Fruit fly (Drosophila melanogaster) whole organism, embryonic: ENCODE measurements around the gene CG32137.

Experiments used
- CG10147 ChIP-seq: fragments of 200-800 bp; sonication (Bioruptor generic); optimal IDR thresholded peaks from 2 replicates; lab custom pipeline; 2019; ENCODE audit warnings: missing biosample characterization, mild to moderate bottlenecking, missing genetic modification characterization, moderate library complexity
- CG10209 ChIP-seq: fragments of 200-800 bp; sonication (Bioruptor generic); optimal IDR thresholded peaks from 3 replicates; lab custom pipeline; 2017; ENCODE audit warnings: missing biosample characterization, mild to moderate bottlenecking, missing genetic modification characterization, missing genetic modification reagents
- CG10565 ChIP-seq: fragments of 200-800 bp; sonication (Bioruptor generic); optimal IDR thresholded peaks from 3 replicates; lab custom pipeline; 2016; ENCODE audit warnings: missing biosample characterization, mild to moderate bottlenecking, missing genetic modification characterization
- CG10979 ChIP-seq: fragments of 200-800 bp; sonication (Bioruptor generic); optimal IDR thresholded peaks from 2 replicates; lab custom pipeline; 2018; ENCODE audit warnings: missing biosample characterization, mild to moderate bottlenecking, missing genetic modification characterization, moderate library complexity
- CG11093 ChIP-seq: fragments of 200-800 bp; sonication (Bioruptor generic); IDR thresholded peaks from 3 replicates; pipeline ENCODE4 v1.3.6; 2022; ENCODE audit warnings: missing biosample characterization, missing genetic modification characterization
- CG11247 ChIP-seq: fragments of 200-800 bp; sonication (Bioruptor generic); IDR thresholded peaks from 2 replicates; pipeline ENCODE4 v1.3.6; 2022; ENCODE audit warnings: missing biosample characterization, missing genetic modification characterization
- CG12744 ChIP-seq: fragments of 200-800 bp; sonication (Bioruptor generic); optimal IDR thresholded peaks from 2 replicates; lab custom pipeline; 2016; ENCODE audit warnings: missing biosample characterization, missing genetic modification characterization
- CG17186 ChIP-seq: fragments of 200-800 bp; sonication (Bioruptor generic); optimal IDR thresholded peaks from 3 replicates; lab custom pipeline; 2017; ENCODE audit warnings: missing biosample characterization, missing genetic modification reagents, missing genetic modification characterization
- CG2199 ChIP-seq: fragments of 200-800 bp; sonication (Bioruptor generic); IDR thresholded peaks from 3 replicates; pipeline ENCODE4 v1.3.6; 2022; ENCODE audit warnings: missing biosample characterization, missing genetic modification characterization
- CG2712 ChIP-seq: fragments of 200-800 bp; optimal IDR thresholded peaks from 3 replicates; lab custom pipeline; 2019; ENCODE audit warnings: missing biosample characterization, mild to moderate bottlenecking, missing genetic modification characterization, moderate library complexity
- CG2875 ChIP-seq: fragments of 200-800 bp; sonication (Bioruptor generic); optimal IDR thresholded peaks from 2 replicates; lab custom pipeline; 2017; ENCODE audit warnings: missing biosample characterization, mild to moderate bottlenecking, missing genetic modification characterization, missing genetic modification reagents
- CG31441 ChIP-seq: fragments of 200-800 bp; sonication (Bioruptor generic); IDR thresholded peaks from 2 replicates; pipeline ENCODE4 v1.3.6; 2022; ENCODE audit warnings: missing biosample characterization, missing genetic modification characterization
- CG34422 ChIP-seq: fragments of 200-800 bp; sonication (Bioruptor generic); IDR thresholded peaks from 3 replicates; pipeline ENCODE4 v1.3.6; 2022; ENCODE audit warnings: missing biosample characterization, missing genetic modification characterization
- CG42726 ChIP-seq: fragments of 200-800 bp; sonication (Bioruptor generic); IDR thresholded peaks from 2 replicates; pipeline ENCODE4 v1.3.6; 2022; ENCODE audit warnings: missing biosample characterization, missing genetic modification characterization; ENCODE audit not compliant: partially characterized antibody
- CG4282 ChIP-seq: fragments of 200-800 bp; sonication (Bioruptor generic); optimal IDR thresholded peaks from 2 replicates; lab custom pipeline; 2016; ENCODE audit warnings: missing biosample characterization, missing genetic modification characterization
- CG4360 ChIP-seq: fragments of 200-800 bp; sonication (Bioruptor generic); IDR thresholded peaks from 2 replicates; pipeline ENCODE4 v1.3.6; 2022; ENCODE audit warnings: missing biosample characterization, missing genetic modification characterization
- CG7357 ChIP-seq: fragments of 200-800 bp; sonication (Bioruptor generic); IDR thresholded peaks from 3 replicates; pipeline ENCODE4 v1.3.6; 2022; ENCODE audit warnings: missing biosample characterization, missing genetic modification characterization
- CG7786 ChIP-seq: fragments of 200-800 bp; sonication (Bioruptor generic); optimal IDR thresholded peaks from 2 replicates; lab custom pipeline; 2016; ENCODE audit warnings: missing biosample characterization, missing genetic modification characterization
- CG8388 ChIP-seq: fragments of 200-800 bp; sonication (Bioruptor generic); optimal IDR thresholded peaks from 2 replicates; lab custom pipeline; 2019; ENCODE audit warnings: missing biosample characterization, mild to moderate bottlenecking, missing genetic modification characterization, moderate library complexity
- CG9797 ChIP-seq: fragments of 200-800 bp; sonication (Bioruptor generic); optimal IDR thresholded peaks from 3 replicates; lab custom pipeline; 2018; ENCODE audit warnings: missing biosample characterization, mild to moderate bottlenecking, missing genetic modification characterization
- CG9876 ChIP-seq: fragments of 200-800 bp; sonication (Bioruptor generic); optimal IDR thresholded peaks from 2 replicates; lab custom pipeline; 2016; ENCODE audit warnings: missing biosample characterization, missing genetic modification characterization
- CkIIα-i1 ChIP-seq: fragments of 200-800 bp; sonication (Bioruptor generic); IDR thresholded peaks from 2 replicates; pipeline ENCODE4 v1.3.6; 2022; ENCODE audit warnings: missing biosample characterization, missing genetic modification characterization
- D19A ChIP-seq: fragments of 200-800 bp; optimal IDR thresholded peaks from 3 replicates; lab custom pipeline; 2019; ENCODE audit warnings: missing biosample characterization, mild to moderate bottlenecking, missing genetic modification characterization, moderate library complexity
- Dbx ChIP-seq: fragments of 200-800 bp; sonication (Bioruptor generic); IDR thresholded peaks from 3 replicates; pipeline ENCODE4 v1.3.6; 2022; ENCODE audit warnings: missing biosample characterization, missing genetic modification characterization
- Deaf1 ChIP-seq: fragments of 200-800 bp; optimal IDR thresholded peaks from 3 replicates; lab custom pipeline; 2019; ENCODE audit warnings: missing biosample characterization, mild to moderate bottlenecking, missing genetic modification characterization, moderate library complexity
- Dip2 ChIP-seq: fragments of 200-800 bp; sonication (Bioruptor generic); IDR thresholded peaks from 2 replicates; pipeline ENCODE4 v1.3.6; 2022; ENCODE audit warnings: missing biosample characterization, missing genetic modification characterization
- HLH4C ChIP-seq: fragments of 200-800 bp; sonication (Bioruptor generic); IDR thresholded peaks from 3 replicates; pipeline ENCODE4 v1.3.6; 2022; ENCODE audit warnings: missing biosample characterization, missing genetic modification characterization; ENCODE audit not compliant: partially characterized antibody
- Hey ChIP-seq: fragments of 200-800 bp; sonication (Bioruptor generic); optimal IDR thresholded peaks from 3 replicates; lab custom pipeline; 2018; ENCODE audit warnings: missing biosample characterization, mild to moderate bottlenecking, missing genetic modification characterization
- HmgD ChIP-seq: fragments of 200-800 bp; sonication (Bioruptor generic); optimal IDR thresholded peaks from 3 replicates; lab custom pipeline; 2016; ENCODE audit warnings: missing biosample characterization, missing genetic modification characterization
- Hmr ChIP-seq: fragments of 200-800 bp; sonication (Bioruptor generic); optimal IDR thresholded peaks from 3 replicates; lab custom pipeline; 2017; ENCODE audit warnings: mild to moderate bottlenecking, missing biosample characterization, missing genetic modification reagents, missing genetic modification characterization
- Hmx ChIP-seq: fragments of 200-800 bp; sonication (Bioruptor generic); optimal IDR thresholded peaks from 2 replicates; lab custom pipeline; 2016; ENCODE audit warnings: missing biosample characterization, missing genetic modification characterization
- MESR4 ChIP-seq: fragments of 200-800 bp; sonication (Bioruptor generic); optimal IDR thresholded peaks from 2 replicates; lab custom pipeline; 2018; ENCODE audit warnings: missing biosample characterization, mild to moderate bottlenecking, missing genetic modification characterization, moderate library complexity
- Max ChIP-seq: fragments of 200-800 bp; sonication (Bioruptor generic); optimal IDR thresholded peaks from 2 replicates; lab custom pipeline; 2016; ENCODE audit warnings: missing biosample characterization, mild to moderate bottlenecking, missing genetic modification characterization
- Mrtf ChIP-seq: fragments of 200-800 bp; sonication (Bioruptor generic); IDR thresholded peaks from 3 replicates; pipeline ENCODE4 v1.3.6; 2022; ENCODE audit warnings: missing biosample characterization, missing genetic modification characterization
- Ravus ChIP-seq: fragments of 200-800 bp; sonication (Bioruptor generic); IDR thresholded peaks from 2 replicates; pipeline ENCODE4 v1.3.6; 2022; ENCODE audit warnings: missing biosample characterization, missing genetic modification characterization
- YL-1 ChIP-seq: fragments of 200-800 bp; sonication (Bioruptor generic); optimal IDR thresholded peaks from 3 replicates; lab custom pipeline; 2017; ENCODE audit warnings: missing biosample characterization, mild to moderate bottlenecking, missing genetic modification characterization
- ara ChIP-seq: fragments of 200-800 bp; sonication (Bioruptor generic); IDR thresholded peaks from 2 replicates; pipeline ENCODE4 v1.3.6; 2022; ENCODE audit warnings: missing biosample characterization, missing genetic modification characterization
- btn ChIP-seq: fragments of 200-800 bp; sonication (Bioruptor generic); optimal IDR thresholded peaks from 2 replicates; lab custom pipeline; 2016; ENCODE audit warnings: missing biosample characterization, missing genetic modification characterization
- ci ChIP-seq: fragments of 200-800 bp; sonication (Bioruptor generic); IDR thresholded peaks from 3 replicates; pipeline ENCODE4 v1.3.6; 2022; ENCODE audit warnings: missing biosample characterization, missing genetic modification characterization
- croc ChIP-seq: fragments of 200-800 bp; sonication (Bioruptor generic); conservative IDR thresholded peaks from 3 replicates; pipeline ENCODE4 v1.3.6; 2022; ENCODE audit warnings: missing biosample characterization, missing genetic modification characterization
- danr ChIP-seq: fragments of 200-800 bp; sonication (Bioruptor generic); IDR thresholded peaks from 2 replicates; pipeline ENCODE4 v1.3.6; 2022; ENCODE audit warnings: missing biosample characterization, missing genetic modification characterization
- kah ChIP-seq: fragments of 200-800 bp; sonication (Bioruptor generic); optimal IDR thresholded peaks from 2 replicates; lab custom pipeline; 2018; ENCODE audit warnings: missing biosample characterization, mild to moderate bottlenecking, missing genetic modification characterization
- lbe ChIP-seq: fragments of 200-800 bp; sonication (Bioruptor generic); optimal IDR thresholded peaks from 2 replicates; lab custom pipeline; 2016; ENCODE audit warnings: missing biosample characterization, mild to moderate bottlenecking, missing genetic modification characterization
- nom ChIP-seq: fragments of 200-800 bp; sonication (Bioruptor generic); optimal IDR thresholded peaks from 2 replicates; lab custom pipeline; 2017; ENCODE audit warnings: missing biosample characterization, missing genetic modification characterization, mild to moderate bottlenecking, moderate library complexity, missing genetic modification reagents
- org-1 ChIP-seq: fragments of 200-800 bp; sonication (Bioruptor generic); optimal IDR thresholded peaks from 2 replicates; lab custom pipeline; 2017; ENCODE audit warnings: missing biosample characterization, missing genetic modification characterization
- pb ChIP-seq: fragments of 200-800 bp; sonication (Bioruptor generic); optimal IDR thresholded peaks from 3 replicates; lab custom pipeline; 2016; ENCODE audit warnings: missing biosample characterization, missing genetic modification characterization
- sens-2 ChIP-seq: fragments of 200-800 bp; sonication (Bioruptor generic); IDR thresholded peaks from 2 replicates; pipeline ENCODE4 v1.3.6; 2022; ENCODE audit warnings: missing biosample characterization, missing genetic modification characterization
- slp2 ChIP-seq: fragments of 200-800 bp; sonication (Bioruptor generic); optimal IDR thresholded peaks from 2 replicates; lab custom pipeline; 2016; ENCODE audit warnings: missing biosample characterization, missing genetic modification characterization
- usp ChIP-seq: fragments of >200 bp; optimal IDR thresholded peaks from 2 replicates; lab custom pipeline; 2017; ENCODE audit warnings: missing biosample characterization, missing genetic modification characterization
- zf30C ChIP-seq: fragments of 200-800 bp; sonication (Bioruptor generic); optimal IDR thresholded peaks from 3 replicates; lab custom pipeline; 2018; ENCODE audit warnings: missing biosample characterization, mild to moderate bottlenecking, missing genetic modification characterization

CG32137 gene

DNA sequence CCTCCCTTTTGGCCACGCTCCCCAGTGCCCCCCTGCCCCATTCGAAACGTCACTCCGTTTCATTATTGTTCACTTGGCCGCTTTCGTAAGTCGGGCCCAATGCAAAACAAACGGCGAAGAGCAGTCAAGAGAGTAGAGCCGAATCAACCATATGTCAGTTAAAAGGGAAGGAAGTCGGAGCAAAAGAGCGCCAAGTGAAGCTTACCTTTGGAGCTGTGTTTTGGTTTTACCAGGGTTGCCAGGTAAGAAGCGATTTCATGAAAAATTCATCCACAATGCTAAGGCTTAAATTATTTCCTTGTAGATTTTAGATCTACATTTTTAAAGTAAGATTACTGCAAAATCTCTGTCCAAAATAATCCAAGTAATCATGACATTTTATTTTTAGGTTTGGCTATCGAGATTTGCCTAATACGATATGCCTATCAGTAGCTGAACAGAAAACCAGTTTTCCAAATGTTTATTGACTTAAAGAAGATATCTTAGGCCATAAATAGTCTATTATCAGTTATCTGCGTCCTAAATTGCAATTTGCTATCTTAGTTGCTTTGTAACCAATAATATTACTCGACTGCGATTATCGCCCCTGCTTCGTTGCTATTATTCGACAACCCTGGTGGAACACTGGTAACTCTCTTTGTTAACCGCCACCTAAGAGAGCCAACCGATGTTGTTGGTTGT is 440 bp upstream of the CG32137 start (continued):
- peak; percentile 85 for TF ChIP-seq pb (GFP tag; lab: Kevin White, UChicago)
- TF ChIP-seq HLH4C (GFP tag; lab: Robert Waterston, UW) = 0 out of 3 replicates have a peak, but pooled peaks have one; percentile 1
- peak; percentile 59 for TF ChIP-seq CG17186
- peak; percentile 87 for TF ChIP-seq Max (GFP tag; lab: Kevin White, UChicago)
- TF ChIP-seq sens-2 (GFP tag; lab: Robert Waterston, UW) = no peak
- TF ChIP-seq usp (GFP tag; lab: Kevin White, UChicago) = no peak
- peak; percentile 82 for TF ChIP-seq D19A (tag; lab: Kevin White, UChicago)
- no peak for TF ChIP-seq CG42726 (GFP tag; lab: Robert Waterston, UW)
- peak; percentile 36 for TF ChIP-seq Hey
- peak; percentile 81 for TF ChIP-seq CG12744 (GFP tag; lab: Kevin White, UChicago)
- TF ChIP-seq danr = peak; percentile 88
- TF ChIP-seq CG7357 = peak; percentile 61; the same call in 2 of the 3 replicates
- peak; percentile 91 for TF ChIP-seq CG2712 (tag; lab: Kevin White, UChicago)
- peak; percentile 68 for TF ChIP-seq lbe
- TF ChIP-seq CG34422 = peak; percentile 56; the same call in 1 of the 3 replicates
- TF ChIP-seq zf30C (GFP tag; lab: Kevin White, UChicago) = no peak
- no peak for TF ChIP-seq MESR4 (GFP tag; lab: Kevin White, UChicago)
- peak; percentile 92 for TF ChIP-seq CG31441 (GFP tag; lab: Robert Waterston, UW)
- TF ChIP-seq CG9876 (GFP tag; lab: Kevin White, UChicago) = peak; percentile 66
- TF ChIP-seq croc (GFP tag; lab: Robert Waterston, UW) = peak; percentile 72
- TF ChIP-seq CG4282 = peak; percentile 84
- TF ChIP-seq nom (GFP tag; lab: Kevin White, UChicago) = peak; percentile 81
- peak; percentile 91 for TF ChIP-seq CG10209
- no peak for TF ChIP-seq CG4360 (GFP tag; lab: Robert Waterston, UW)
- TF ChIP-seq CG8388 (GFP tag; lab: Kevin White, UChicago) = peak; percentile 73
- TF ChIP-seq slp2 (GFP tag; lab: Kevin White, UChicago) = peak; percentile 89
- TF ChIP-seq CG10147 = peak; percentile 92
- no peak for TF ChIP-seq CkIIα-i1
- TF ChIP-seq Hmr (GFP tag; lab: Kevin White, UChicago) = peak; percentile 88
- peak; percentile 58 for TF ChIP-seq HmgD (GFP tag; lab: Kevin White, UChicago)
- TF ChIP-seq YL-1 (GFP tag; lab: Kevin White, UChicago) = peak; percentile 58
- TF ChIP-seq org-1 (GFP tag; lab: Kevin White, UChicago) = peak; percentile 90
- TF ChIP-seq Mrtf (GFP tag; lab: Robert Waterston, UW) = 0 out of 3 replicates have a peak, but pooled peaks have one; percentile 60
- no peak for TF ChIP-seq Deaf1 (tag; lab: Kevin White, UChicago)
- TF ChIP-seq CG9797 (GFP tag; lab: Kevin White, UChicago) = no peak
- no peak for TF ChIP-seq Dip2 (GFP tag; lab: Robert Waterston, UW)
- TF ChIP-seq Ravus (GFP tag; lab: Robert Waterston, UW) = no peak; the same call in 1 of the 2 replicates
- TF ChIP-seq Dbx = peak; percentile 57; the same call in 2 of the 3 replicates
- TF ChIP-seq CG11247 (GFP tag; lab: Robert Waterston, UW) = peak; percentile 35; the same call in 1 of the 2 replicates
- TF ChIP-seq Hmx (GFP tag; lab: Kevin White, UChicago) = peak; percentile 81
- TF ChIP-seq CG2199 (GFP tag; lab: Robert Waterston, UW) = no peak
- peak; percentile 59; the same call in 2 of the 3 replicates for TF ChIP-seq CG11093
- peak; percentile 93 for TF ChIP-seq CG10979 (tag; lab: Kevin White, UChicago)
- peak; percentile 52 for TF ChIP-seq ara
- peak; percentile 88 for TF ChIP-seq btn (GFP tag; lab: Kevin White, UChicago)
- TF ChIP-seq CG7786 = peak; percentile 88
- TF ChIP-seq CG2875 (GFP tag; lab: Kevin White, UChicago) = peak; percentile 75
- TF ChIP-seq ci (GFP tag; lab: Robert Waterston, UW) = peak; percentile 42; the same call in 1 of the 3 replicates
- peak; percentile 27 for TF ChIP-seq CG10565 (GFP tag; lab: Kevin White, UChicago)
- TF ChIP-seq kah = peak; percentile 79
